Worm (Caenorhabditis elegans): Measurements from ENCODE around the gene mig-22.

Gene mig-22

DNA sequence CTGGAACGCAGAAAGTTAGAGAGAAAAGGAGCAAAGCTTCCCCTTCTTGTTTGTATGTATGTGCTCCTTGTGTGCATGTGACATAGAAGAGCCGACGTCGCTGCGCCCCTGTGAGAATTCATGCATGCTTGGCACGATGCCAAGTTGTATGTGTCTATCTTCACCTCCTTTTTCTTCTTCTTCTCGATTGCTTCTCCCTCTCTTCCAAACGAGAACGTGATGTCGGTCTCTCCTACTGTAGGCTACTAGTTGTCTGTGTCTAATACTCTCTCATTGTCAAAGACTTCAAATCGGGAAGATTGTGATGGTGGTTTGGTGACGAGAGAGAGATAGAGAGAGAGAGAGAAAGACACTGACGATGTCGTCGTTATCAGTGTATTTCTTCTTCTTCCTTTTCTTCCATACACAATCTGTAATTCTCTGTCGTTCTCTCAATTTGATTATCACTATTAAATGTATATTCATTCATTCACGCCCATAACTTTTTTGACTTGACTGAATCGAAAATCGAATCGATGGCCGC, 30.1 kb upstream of the mig-22 start:
- TF ChIP-seq ztf-16 (tag; optimal IDR thresholded peaks at IDR 0.05) (no peak), tbx-2 (tag; optimal IDR thresholded peaks at IDR 0.05) (peak; percentile 23), ceh-2 (tag; optimal IDR thresholded peaks at IDR 0.05) (no peak), rnt-1 (tag; optimal IDR thresholded peaks at IDR 0.05) (no peak), unc-42 (tag; optimal IDR thresholded peaks at IDR 0.05) (peak; percentile 20), elt-2 (tag; optimal IDR thresholded peaks at IDR 0.05) (peak; percentile 65), C08G9.2 (tag; optimal IDR thresholded peaks at IDR 0.05) (no peak), fkh-6 (tag; optimal IDR thresholded peaks at IDR 0.05) (no peak), ceh-31 (tag; optimal IDR thresholded peaks at IDR 0.05) (peak; percentile 50), odd-2 (tag; optimal IDR thresholded peaks at IDR 0.05) (no peak), nfya-1 (tag; optimal IDR thresholded peaks at IDR 0.05) (peak; percentile 66), ceh-18 (tag; optimal IDR thresholded peaks at IDR 0.05) (peak; percentile 33), hlh-30 (tag; optimal IDR thresholded peaks at IDR 0.05; ENCODE audit: insufficient read depth) (peak; percentile 19), unc-55 (GFP tag; optimal IDR thresholded peaks at IDR 0.05) (peak; percentile 60)

DNA sequence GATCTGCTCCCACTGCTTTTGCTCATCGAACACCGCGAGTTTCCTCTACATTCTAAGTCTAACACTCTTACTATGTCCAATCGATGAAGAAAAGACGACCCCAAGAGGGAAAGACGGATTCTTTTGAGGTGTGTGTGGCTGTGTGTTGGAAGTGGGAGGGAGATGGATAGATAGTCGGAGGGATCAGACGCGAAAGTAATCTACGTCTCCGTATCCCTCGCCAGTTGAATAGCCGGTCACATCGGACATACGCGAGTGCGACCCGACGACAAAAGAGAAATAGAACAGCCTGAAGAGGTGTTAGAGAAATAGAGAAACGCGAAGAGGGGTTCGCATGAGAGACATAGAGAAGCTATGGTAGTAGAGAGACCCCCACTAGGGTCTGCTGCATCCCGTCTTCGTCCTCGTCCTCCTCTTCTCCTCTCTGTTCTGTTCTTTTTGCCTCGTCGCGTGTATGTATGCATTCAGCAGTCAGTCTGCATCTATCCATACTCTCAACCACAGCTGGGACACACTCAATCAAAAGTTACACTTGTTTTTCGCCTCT, 28.5 kb upstream of the mig-22 start:
- peak; percentile 17 for TF ChIP-seq elt-2 (tag; optimal IDR thresholded peaks at IDR 0.05)
- peak; percentile 75 for TF ChIP-seq sox-2 (GFP tag; IDR thresholded peaks at IDR 0.05)
- TF ChIP-seq ceh-48 (tag; optimal IDR thresholded peaks at IDR 0.05), result peak; percentile 67
- TF ChIP-seq pat-9 (tag; optimal IDR thresholded peaks at IDR 0.05), result no peak
- TF ChIP-seq eyg-1 (tag; optimal IDR thresholded peaks at IDR 0.05), result no peak
- TF ChIP-seq lin-11 (tag; optimal IDR thresholded peaks at IDR 0.05), result no peak
- no peak for TF ChIP-seq ceh-6 (GFP tag; optimal IDR thresholded peaks at IDR 0.05)
- no peak for TF ChIP-seq fkh-10 (GFP tag; optimal IDR thresholded peaks at IDR 0.05)
- TF ChIP-seq ahr-1 (tag; optimal IDR thresholded peaks at IDR 0.05), result no peak
- peak; percentile 17 for TF ChIP-seq tbx-7 (tag; optimal IDR thresholded peaks at IDR 0.05)
- peak; percentile 93 for TF ChIP-seq pros-1 (tag; optimal IDR thresholded peaks at IDR 0.05)
- TF ChIP-seq pha-2 (tag; optimal IDR thresholded peaks at IDR 0.05), result no peak
- no peak for TF ChIP-seq mec-3 (tag; optimal IDR thresholded peaks at IDR 0.05; ENCODE audit: borderline replicate concordance)
- peak; percentile 90 for TF ChIP-seq ceh-18 (tag; optimal IDR thresholded peaks at IDR 0.05)
- peak; percentile 92 for TF ChIP-seq ceh-31 (tag; optimal IDR thresholded peaks at IDR 0.05)
- TF ChIP-seq hlh-15 (tag; optimal IDR thresholded peaks at IDR 0.05), result no peak
- TF ChIP-seq madf-2 (tag; optimal IDR thresholded peaks at IDR 0.05), result peak; percentile 9
- TF ChIP-seq ceh-14 (tag; optimal IDR thresholded peaks at IDR 0.05), result peak; percentile 75
- TF ChIP-seq fax-1 (tag; optimal IDR thresholded peaks at IDR 0.05), result no peak
- peak; percentile 60 for TF ChIP-seq C08G9.2 (tag; optimal IDR thresholded peaks at IDR 0.05)
- TF ChIP-seq odd-2 (tag; optimal IDR thresholded peaks at IDR 0.05), result no peak
- TF ChIP-seq zip-5 (tag; optimal IDR thresholded peaks at IDR 0.05), result no peak
- TF ChIP-seq che-1 (tag; optimal IDR thresholded peaks at IDR 0.05), result peak; percentile 10
- TF ChIP-seq K02D7.2 (tag; optimal IDR thresholded peaks at IDR 0.05), result no peak
- TF ChIP-seq fkh-6 (tag; optimal IDR thresholded peaks at IDR 0.05), result no peak
- TF ChIP-seq ztf-16 (tag; optimal IDR thresholded peaks at IDR 0.05), result no peak
- peak; percentile 6 for TF ChIP-seq dmd-4 (tag; optimal IDR thresholded peaks at IDR 0.05; ENCODE audit: borderline replicate concordance)
- peak; percentile 96 for TF ChIP-seq nfya-1 (tag; optimal IDR thresholded peaks at IDR 0.05)
- TF ChIP-seq Y22D7AL.16 (tag; optimal IDR thresholded peaks at IDR 0.05), result no peak
- no peak for TF ChIP-seq ceh-45 (GFP tag; IDR thresholded peaks at IDR 0.05)
- no peak for TF ChIP-seq ama-1 (optimal IDR thresholded peaks at IDR 0.05)
- peak; percentile 60 for TF ChIP-seq ceh-30 (tag; optimal IDR thresholded peaks at IDR 0.05)
- peak; percentile 93 for TF ChIP-seq ceh-34 (tag; optimal IDR thresholded peaks at IDR 0.05)
- no peak for TF ChIP-seq nhr-11 (tag; optimal IDR thresholded peaks at IDR 0.05)
- TF ChIP-seq sox-4 (tag; optimal IDR thresholded peaks at IDR 0.05), result no peak
- no peak for TF ChIP-seq unc-86 (tag; optimal IDR thresholded peaks at IDR 0.05)
- peak; percentile 3 for TF ChIP-seq lim-6 (tag; optimal IDR thresholded peaks at IDR 0.05)
- TF ChIP-seq tbx-2 (tag; optimal IDR thresholded peaks at IDR 0.05), result peak; percentile 95
- TF ChIP-seq pqm-1 (tag; optimal IDR thresholded peaks at IDR 0.05), result no peak
- TF ChIP-seq dve-1 (tag; optimal IDR thresholded peaks at IDR 0.05), result peak; percentile 90
- peak; percentile 89 for TF ChIP-seq rnt-1 (tag; optimal IDR thresholded peaks at IDR 0.05)
- no peak for TF ChIP-seq gmeb-2 (tag; optimal IDR thresholded peaks at IDR 0.05)
- peak; percentile 83 for TF ChIP-seq F13H6.1 (tag; optimal IDR thresholded peaks at IDR 0.05)
- TF ChIP-seq sdc-2 (tag; optimal IDR thresholded peaks at IDR 0.05), result peak; percentile 10
- no peak for TF ChIP-seq C38D4.7 (GFP tag; optimal IDR thresholded peaks at IDR 0.05)
